Worm (Caenorhabditis elegans) whole organism, L3 larva: ENCODE measurements around the gene mel-11.

ENCODE experiments used
- elt-1 ChIP-seq: fragments of 150-350 bp; optimal IDR thresholded peaks from 2 replicates; lab custom pipeline; 2014; ENCODE audit warnings: missing biosample characterization, missing genetic modification characterization
- ztf-11 ChIP-seq: fragments of 150-350 bp; optimal IDR thresholded peaks from 2 replicates; lab custom pipeline; 2014; ENCODE audit warnings: missing biosample characterization, missing genetic modification characterization
- ztf-4 ChIP-seq: fragments of 150-350 bp; optimal IDR thresholded peaks from 2 replicates; lab custom pipeline; 2014; ENCODE audit warnings: missing biosample characterization, missing genetic modification characterization

DNA sequence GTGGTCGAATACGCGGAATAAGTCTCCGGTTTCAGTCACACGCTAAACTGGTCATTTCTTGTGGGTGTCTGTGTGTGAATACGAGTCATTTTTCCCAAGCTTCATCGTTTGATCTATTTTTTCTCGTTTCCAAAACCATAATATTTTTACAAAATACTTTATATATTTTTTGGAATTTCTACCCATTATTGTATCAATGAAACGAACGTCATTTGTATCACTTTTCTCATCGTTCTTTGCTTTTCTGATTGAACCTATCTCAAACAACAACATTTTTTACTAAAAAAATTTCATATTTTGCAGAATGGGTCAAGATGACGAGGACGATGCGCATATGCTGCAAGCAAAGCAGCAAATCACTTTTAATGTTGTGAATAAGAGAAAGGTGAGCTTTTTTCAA is at the start of gene mel-11:
- no peak for TF ChIP-seq ztf-4 (tag; lab: Kevin White, UChicago)
- no peak for TF ChIP-seq ztf-11 (tag; lab: Kevin White, UChicago)
- TF ChIP-seq elt-1 (tag; lab: Kevin White, UChicago): no peak
